Worm (Caenorhabditis elegans) whole organism, L2 larva: Measurements from ENCODE around the gene unc-23.

ENCODE experiments used
- blmp-1 ChIP-seq: sonication (generic microtip); optimal IDR thresholded peaks from 2 replicates; lab custom pipeline; 2017; ENCODE audit warnings: missing genetic modification characterization, mild to moderate bottlenecking, missing compliant biosample characterization, antibody characterized with exemption, moderate library complexity; ENCODE audit not compliant: insufficient read depth
- ceh-82 ChIP-seq: fragments of 150-350 bp; optimal IDR thresholded peaks from 2 replicates; lab custom pipeline; 2014; ENCODE audit warnings: missing biosample characterization, missing genetic modification characterization
- egl-27 ChIP-seq: sonication (generic microtip); optimal IDR thresholded peaks from 3 replicates; lab custom pipeline; 2017; ENCODE audit warnings: missing biosample characterization, missing genetic modification reagents, missing genetic modification characterization
- elt-3 ChIP-seq: sonication (generic microtip); optimal IDR thresholded peaks from 2 replicates; lab custom pipeline; 2017; ENCODE audit warnings: missing biosample characterization, missing genetic modification characterization
- fos-1 ChIP-seq: fragments of 150-350 bp; optimal IDR thresholded peaks from 2 replicates; lab custom pipeline; 2014; ENCODE audit warnings: missing biosample characterization, missing genetic modification characterization
- lin-11 ChIP-seq: fragments of 150-350 bp; sonication (generic microtip); optimal IDR thresholded peaks from 2 replicates; lab custom pipeline; 2014; ENCODE audit warnings: missing biosample characterization, missing genetic modification characterization, inconsistent platforms, mixed read lengths
- lin-13 ChIP-seq: fragments of 150-350 bp; optimal IDR thresholded peaks from 2 replicates; lab custom pipeline; 2014; ENCODE audit warnings: missing biosample characterization, missing genetic modification reagents, missing genetic modification characterization
- nhr-21 ChIP-seq: fragments of 150-350 bp; optimal IDR thresholded peaks from 2 replicates; lab custom pipeline; 2014; ENCODE audit warnings: missing biosample characterization, missing genetic modification characterization
- nhr-237 ChIP-seq: fragments of 150-350 bp; optimal IDR thresholded peaks from 2 replicates; lab custom pipeline; 2014; ENCODE audit warnings: missing biosample characterization, missing genetic modification characterization
- skn-1 ChIP-seq: sonication (generic microtip); optimal IDR thresholded peaks from 2 replicates; lab custom pipeline; 2017; ENCODE audit warnings: missing biosample characterization, missing genetic modification characterization
- ztf-11 ChIP-seq: sonication (generic microtip); optimal IDR thresholded peaks from 2 replicates; lab custom pipeline; 2017; ENCODE audit warnings: missing biosample characterization, missing genetic modification characterization

DNA sequence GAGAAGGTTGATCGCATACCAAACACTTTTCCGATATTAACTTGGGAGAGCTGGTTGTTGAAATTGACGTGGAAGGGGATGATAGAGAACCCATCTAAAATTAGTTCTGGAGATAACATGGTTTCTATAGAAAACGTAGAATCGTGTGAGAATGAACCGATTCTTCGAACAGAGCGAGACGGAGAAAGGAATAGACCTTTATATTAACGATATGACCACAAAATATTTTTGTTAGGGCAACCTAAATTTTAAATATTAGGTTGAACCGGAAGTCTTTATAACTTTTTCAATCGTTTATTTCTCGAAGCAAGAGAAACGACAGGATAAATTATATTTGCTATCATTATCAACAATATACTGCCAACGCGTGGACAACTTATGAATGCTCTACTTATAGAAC is 29.9 kb downstream of the unc-23 start, which contains the start of gene nhr-219:
- TF ChIP-seq ztf-11 (tag; lab: Kevin White, UChicago) = no peak
- no peak for TF ChIP-seq nhr-21 (tag; lab: Kevin White, UChicago)
- TF ChIP-seq skn-1 = no peak
- TF ChIP-seq egl-27 = no peak
- TF ChIP-seq lin-13 = no peak
- no peak for TF ChIP-seq blmp-1 (tag; lab: Kevin White, UChicago)
- no peak for TF ChIP-seq fos-1 (tag; lab: Kevin White, UChicago)
- TF ChIP-seq elt-3 (tag; lab: Kevin White, UChicago) = no peak
- TF ChIP-seq ceh-82 (tag; lab: Kevin White, UChicago) = no peak
- TF ChIP-seq lin-11 (tag; lab: Kevin White, UChicago) = no peak
- TF ChIP-seq nhr-237 = no peak
